Fruit fly (Drosophila melanogaster) whole organism: Measurements from ENCODE around the gene CG31156.

ENCODE experiments used
- CG8478 ChIP-seq: fragments of >200 bp; optimal IDR thresholded peaks from 2 replicates; lab custom pipeline; 2018; ENCODE audit warnings: inconsistent platforms
- Dll ChIP-seq: fragments of >200 bp; optimal IDR thresholded peaks from 2 replicates; lab custom pipeline; 2017
- EcR ChIP-seq, 2 experiments: fragments of >200 bp; optimal IDR thresholded peaks; 2 replicates each; lab custom pipeline; 2017; ENCODE audit warnings: missing biosample characterization in 2 of 2, missing genetic modification characterization in 2 of 2, missing genetic modification reagents in 2 of 2
- pan ChIP-seq: fragments of >200 bp; optimal IDR thresholded peaks from 2 replicates; lab custom pipeline; 2017
- psq ChIP-seq: fragments of >200 bp; optimal IDR thresholded peaks from 2 replicates; lab custom pipeline; 2017
- usp ChIP-seq: fragments of >200 bp; optimal IDR thresholded peaks from 2 replicates; lab custom pipeline; 2017; ENCODE audit warnings: missing biosample characterization, missing genetic modification characterization, mixed read lengths

CG31156 gene

dm6 chr3R:22629174-22629573 is 15.7 kb upstream of the CG31156 start:
- TF ChIP-seq EcR (GFP tag; optimal IDR thresholded peaks at IDR 0.05; lab: Kevin White, UChicago) (no peak), CG8478 (lab: Kevin White, UChicago) (no peak), Dll (no peak), pan (lab: Kevin White, UChicago) (no peak), psq (lab: Kevin White, UChicago) (no peak), usp (no peak)

dm6 chr3R:22627936-22628513 is 14.6 kb upstream of the CG31156 start:
- TF ChIP-seq psq (lab: Kevin White, UChicago) (no peak), Dll (no peak), EcR (GFP tag; optimal IDR thresholded peaks at IDR 0.05; lab: Kevin White, UChicago) (no peak), CG8478 (lab: Kevin White, UChicago) (no peak), pan (lab: Kevin White, UChicago) (no peak), usp (no peak)

- TF ChIP-seq EcR (GFP tag; optimal IDR thresholded peaks at IDR 0.05; lab: Kevin White, UChicago) (peak in 1 of 2 experiments; percentile 80), usp (no peak)
These were observed 13.5 kb upstream of the CG31156 start for dm6 chr3R:22626842-22627392.

- no peak for TF ChIP-seq Dll
- no peak for TF ChIP-seq CG8478 (lab: Kevin White, UChicago)
- no peak for TF ChIP-seq pan (lab: Kevin White, UChicago)
- TF ChIP-seq EcR (GFP tag; optimal IDR thresholded peaks at IDR 0.05; lab: Kevin White, UChicago), result no peak
- no peak for TF ChIP-seq usp
- TF ChIP-seq psq (lab: Kevin White, UChicago), result no peak
These were observed 12.9 kb upstream of the CG31156 start for dm6 chr3R:22626334-22626688.

- no peak for TF ChIP-seq Dll
- no peak for TF ChIP-seq EcR (GFP tag; optimal IDR thresholded peaks at IDR 0.05; lab: Kevin White, UChicago)
- no peak for TF ChIP-seq psq (lab: Kevin White, UChicago)
- TF ChIP-seq CG8478 (lab: Kevin White, UChicago), result no peak
- TF ChIP-seq usp, result no peak
- no peak for TF ChIP-seq pan (lab: Kevin White, UChicago)
These were observed 12.3 kb upstream of the CG31156 start for dm6 chr3R:22625514-22626333.

dm6 chr3R:22624737-22625136 is 11.3 kb upstream of the CG31156 start:
- TF ChIP-seq EcR (GFP tag; optimal IDR thresholded peaks at IDR 0.05; lab: Kevin White, UChicago) (no peak), usp (no peak), pan (lab: Kevin White, UChicago) (no peak), psq (lab: Kevin White, UChicago) (no peak), Dll (no peak), CG8478 (lab: Kevin White, UChicago) (no peak)

- TF ChIP-seq Dll (no peak), CG8478 (lab: Kevin White, UChicago) (no peak), psq (lab: Kevin White, UChicago) (no peak), usp (no peak)
These were observed 4.8 kb upstream of the CG31156 start, which contains the start of gene mRpL45 for dm6 chr3R:22618280-22618679. TSS of gene mRpL45 (plus strand) at chr3R:22618492.

- TF ChIP-seq Dll (no peak), pan (lab: Kevin White, UChicago) (no peak), psq (lab: Kevin White, UChicago) (no peak), EcR (GFP tag; optimal IDR thresholded peaks at IDR 0.05; lab: Kevin White, UChicago) (no peak), usp (no peak), CG8478 (lab: Kevin White, UChicago) (no peak)
These were observed 2.8 kb upstream of the CG31156 start, which contains the start of gene CG31161 for dm6 chr3R:22616211-22616610. TSS of gene CG31161 (plus strand) at chr3R:22616511.

- TF ChIP-seq CG8478 (lab: Kevin White, UChicago) (no peak), usp (no peak), psq (lab: Kevin White, UChicago) (no peak), EcR (GFP tag; optimal IDR thresholded peaks at IDR 0.05; lab: Kevin White, UChicago) (no peak), pan (lab: Kevin White, UChicago) (no peak), Dll (no peak)
These were observed 4.3 kb downstream of the CG31156 start, which contains the start of gene CG13843 for dm6 chr3R:22609185-22609584. TSS of gene CG13843 (plus strand) at chr3R:22609485.

- TF ChIP-seq CG8478 (lab: Kevin White, UChicago) (no peak), usp (no peak), psq (lab: Kevin White, UChicago) (no peak)
These were observed 10.7 kb downstream of the CG31156 start for dm6 chr3R:22602783-22603182.

- no peak for TF ChIP-seq usp
- no peak for TF ChIP-seq EcR (GFP tag; optimal IDR thresholded peaks at IDR 0.05; lab: Kevin White, UChicago)
- no peak for TF ChIP-seq psq (lab: Kevin White, UChicago)
- no peak for TF ChIP-seq Dll
- no peak for TF ChIP-seq CG8478 (lab: Kevin White, UChicago)
- TF ChIP-seq pan (lab: Kevin White, UChicago), result no peak
These were observed 14.7 kb downstream of the CG31156 start for dm6 chr3R:22598759-22599158.

dm6 chr3R:22597344-22597954 is 16.0 kb downstream of the CG31156 start:
- TF ChIP-seq usp, result no peak
- TF ChIP-seq EcR (GFP tag; optimal IDR thresholded peaks at IDR 0.05; lab: Kevin White, UChicago), result no peak
- TF ChIP-seq CG8478 (lab: Kevin White, UChicago), result no peak
- TF ChIP-seq pan (lab: Kevin White, UChicago), result no peak
